Fruit fly (Drosophila melanogaster) whole organism, wandering third instar larva: ENCODE data around the gene CG11674.

Source experiments
- Abd-B ChIP-seq: fragments of >200 bp; optimal IDR thresholded peaks from 2 replicates; lab custom pipeline; 2017; ENCODE audit warnings: missing biosample characterization, missing genetic modification characterization
- CG32264 ChIP-seq: fragments of 200-800 bp; sonication (Bioruptor generic); optimal IDR thresholded peaks from 2 replicates; lab custom pipeline; 2016; ENCODE audit warnings: missing biosample characterization, missing genetic modification characterization
- CG9705 ChIP-seq: fragments of 200-800 bp; sonication (Bioruptor generic); optimal IDR thresholded peaks from 2 replicates; lab custom pipeline; 2018; ENCODE audit warnings: missing biosample characterization, mild to moderate bottlenecking, missing genetic modification characterization
- Dfd ChIP-seq: fragments of >200 bp; optimal IDR thresholded peaks from 2 replicates; lab custom pipeline; 2017; ENCODE audit warnings: missing biosample characterization, missing genetic modification characterization
- GATAd ChIP-seq: sonication (Bioruptor generic); optimal IDR thresholded peaks from 2 replicates; lab custom pipeline; 2016; ENCODE audit warnings: missing biosample characterization, missing genetic modification characterization
- HLH106 ChIP-seq: fragments of 200-800 bp; optimal IDR thresholded peaks from 3 replicates; lab custom pipeline; 2019; ENCODE audit warnings: missing biosample characterization, mild to moderate bottlenecking, missing genetic modification characterization, moderate library complexity
- Hr78 ChIP-seq: fragments of >200 bp; optimal IDR thresholded peaks from 2 replicates; lab custom pipeline; 2017; ENCODE audit warnings: missing biosample characterization, missing genetic modification characterization
- Jra ChIP-seq: sonication (Bioruptor generic); optimal IDR thresholded peaks from 2 replicates; lab custom pipeline; 2016; ENCODE audit warnings: missing biosample characterization, missing genetic modification characterization
- Mio ChIP-seq: sonication (Bioruptor generic); optimal IDR thresholded peaks from 2 replicates; lab custom pipeline; 2016; ENCODE audit warnings: missing biosample characterization, missing genetic modification characterization
- N ChIP-seq: fragments of >200 bp; optimal IDR thresholded peaks from 2 replicates; lab custom pipeline; 2018; ENCODE audit warnings: missing biosample characterization, missing external identifiers, missing genetic modification characterization
- OdsH ChIP-seq: fragments of 200-800 bp; sonication (Bioruptor generic); optimal IDR thresholded peaks from 2 replicates; lab custom pipeline; 2016; ENCODE audit warnings: missing biosample characterization, mild to moderate bottlenecking, missing genetic modification characterization
- Sp1 ChIP-seq: fragments of 200-800 bp; sonication (Bioruptor generic); optimal IDR thresholded peaks from 3 replicates; lab custom pipeline; 2019; ENCODE audit warnings: missing biosample characterization, mild to moderate bottlenecking, missing genetic modification characterization, moderate library complexity
- Vsx2 ChIP-seq: fragments of 200-300, 225-300 bp; sonication (Bioruptor generic); optimal IDR thresholded peaks from 2 replicates; lab custom pipeline; 2018; ENCODE audit warnings: missing biosample characterization, missing genetic modification characterization; ENCODE audit not compliant: partially characterized antibody
- br ChIP-seq: fragments of 200-800 bp; sonication (Bioruptor generic); optimal IDR thresholded peaks from 2 replicates; lab custom pipeline; 2016; ENCODE audit warnings: missing biosample characterization, missing genetic modification characterization
- brk ChIP-seq: fragments of 200-800 bp; sonication (Bioruptor generic); optimal IDR thresholded peaks from 2 replicates; lab custom pipeline; 2016; ENCODE audit warnings: missing biosample characterization, mild to moderate bottlenecking, missing genetic modification characterization
- dl ChIP-seq, 2 experiments: fragments of 175-275, 200-275 bp in 1 of 2; fragments of 200-275 bp in 1 of 2; sonication (Bioruptor generic); optimal IDR thresholded peaks; lab custom pipeline; 2018; ENCODE audit warnings: mild to moderate bottlenecking in 2 of 2, missing biosample characterization in 2 of 2, missing genetic modification characterization in 2 of 2, moderate library complexity in 2 of 2; ENCODE audit not compliant: partially characterized antibody in 2 of 2, insufficient read depth in 1 of 2
- dsf ChIP-seq: sonication (Bioruptor generic); optimal IDR thresholded peaks from 2 replicates; lab custom pipeline; 2016; ENCODE audit warnings: missing biosample characterization, missing genetic modification characterization, borderline replicate concordance
- ey ChIP-seq: fragments of 200-800 bp; sonication (Bioruptor generic); optimal IDR thresholded peaks from 2 replicates; lab custom pipeline; 2016; ENCODE audit warnings: missing biosample characterization, missing genetic modification characterization
- foxo ChIP-seq, 2 experiments: fragments of 200-800 bp; sonication (Bioruptor generic); optimal IDR thresholded peaks; 2 replicates in 1 of 2; 3 replicates in 1 of 2; lab custom pipeline; 2016 to 2017; ENCODE audit warnings: missing biosample characterization in 2 of 2, missing genetic modification characterization in 2 of 2
- fru ChIP-seq: fragments of 200-800 bp; sonication (Bioruptor generic); optimal IDR thresholded peaks from 3 replicates; lab custom pipeline; 2016; ENCODE audit warnings: missing biosample characterization, mild to moderate bottlenecking, missing genetic modification characterization
- h ChIP-seq: fragments of 200-800 bp; sonication (Bioruptor generic); optimal IDR thresholded peaks from 3 replicates; lab custom pipeline; 2016; ENCODE audit warnings: missing biosample characterization, mild to moderate bottlenecking, missing genetic modification characterization
- jim ChIP-seq: fragments of 175-275, 200-325 bp; sonication (Bioruptor generic); optimal IDR thresholded peaks from 2 replicates; lab custom pipeline; 2016; ENCODE audit warnings: missing biosample characterization, mild to moderate bottlenecking, missing genetic modification characterization
- lola ChIP-seq: fragments of >200 bp; optimal IDR thresholded peaks from 2 replicates; lab custom pipeline; 2017; ENCODE audit warnings: missing biosample characterization, missing genetic modification characterization
- pan ChIP-seq: fragments of >200 bp; optimal IDR thresholded peaks from 2 replicates; lab custom pipeline; 2017
- rgr ChIP-seq: fragments of 200-800 bp; sonication (Bioruptor generic); optimal IDR thresholded peaks from 3 replicates; lab custom pipeline; 2016; ENCODE audit warnings: missing biosample characterization, mild to moderate bottlenecking, missing genetic modification characterization
- sv ChIP-seq: fragments of 200-800 bp; sonication (Bioruptor generic); optimal IDR thresholded peaks from 3 replicates; lab custom pipeline; 2016; ENCODE audit warnings: missing biosample characterization, missing genetic modification characterization
- tai ChIP-seq: sonication (Bioruptor generic); optimal IDR thresholded peaks from 2 replicates; lab custom pipeline; 2016; ENCODE audit warnings: missing biosample characterization, missing genetic modification characterization
- woc ChIP-seq: sonication (Bioruptor generic); optimal IDR thresholded peaks from 2 replicates; lab custom pipeline; 2016; ENCODE audit warnings: missing biosample characterization, mild to moderate bottlenecking, missing genetic modification characterization

Gene CG11674

dm6 chrX:14225665-14226064, at the start of gene CG11674:
Gene CG11674, minus strand, starts transcription at chrX:14225879.
- TF ChIP-seq foxo (GFP tag; optimal IDR thresholded peaks at IDR 0.05; lab: Kevin White, UChicago) (no peak), Sp1 (no peak), lola (GFP tag; lab: Kevin White, UChicago) (no peak), pan (lab: Kevin White, UChicago) (no peak), GATAd (GFP tag; lab: Kevin White, UChicago) (no peak), dsf (GFP tag; lab: Kevin White, UChicago) (no peak), Jra (GFP tag; lab: Kevin White, UChicago) (no peak), tai (no peak), brk (no peak), dl (GFP tag; optimal IDR thresholded peaks at IDR 0.05; lab: Kevin White, UChicago; ENCODE audit: insufficient read depth in 1 of 2, partially characterized antibody in 2 of 2) (no peak)

dm6 chrX:14266075-14266474, 40.4 kb upstream of the CG11674 start, which contains the start of the genes CG13404 and na:
Gene CG13404, minus strand, starts transcription at chrX:14266250.
Gene na, plus strand, starts transcription at chrX:14266367.
- TF ChIP-seq Vsx2 (GFP tag; lab: Kevin White, UChicago): no peak
- TF ChIP-seq rgr (GFP tag; lab: Kevin White, UChicago): no peak
- no peak for TF ChIP-seq brk
- TF ChIP-seq pan (lab: Kevin White, UChicago): no peak
- no peak for TF ChIP-seq ey (GFP tag; lab: Kevin White, UChicago)
- TF ChIP-seq N: no peak
- TF ChIP-seq br (GFP tag; lab: Kevin White, UChicago): no peak
- TF ChIP-seq Hr78 (GFP tag; lab: Kevin White, UChicago): no peak
- TF ChIP-seq, all 38 proteins: peak for 0

dm6 chrX:14265149-14265548, 39.5 kb upstream of the CG11674 start:
- TF ChIP-seq ey (GFP tag; lab: Kevin White, UChicago) (no peak), Dfd (peak; percentile 11)

dm6 chrX:14260863-14261262, 35.2 kb upstream of the CG11674 start, which contains the start of the genes CG46317 and Tat:
Gene CG46317, plus strand, starts transcription at chrX:14261223.
Gene Tat, plus strand, starts transcription at chrX:14261223.
- TF ChIP-seq HLH106 (tag; lab: Kevin White, UChicago) (no peak), Dfd (no peak), jim (GFP tag; lab: Kevin White, UChicago) (no peak), CG9705 (GFP tag; lab: Kevin White, UChicago) (no peak), Hr78 (GFP tag; lab: Kevin White, UChicago) (no peak), CG32264 (GFP tag; lab: Kevin White, UChicago) (no peak), Abd-B (GFP tag; lab: Kevin White, UChicago) (no peak), Vsx2 (GFP tag; lab: Kevin White, UChicago) (no peak), foxo (GFP tag; optimal IDR thresholded peaks at IDR 0.05; lab: Kevin White, UChicago) (no peak), br (GFP tag; lab: Kevin White, UChicago) (no peak), pan (lab: Kevin White, UChicago) (no peak), Mio (GFP tag; lab: Kevin White, UChicago) (no peak), lola (GFP tag; lab: Kevin White, UChicago) (no peak), fru (GFP tag; lab: Kevin White, UChicago) (no peak), OdsH (no peak), h (GFP tag; lab: Kevin White, UChicago) (no peak), dsf (GFP tag; lab: Kevin White, UChicago) (no peak), dl (GFP tag; optimal IDR thresholded peaks at IDR 0.05; lab: Kevin White, UChicago; ENCODE audit: insufficient read depth in 1 of 2, partially characterized antibody in 2 of 2) (no peak)

dm6 chrX:14247035-14247786, 21.5 kb upstream of the CG11674 start, which contains the start of gene mud:
Gene mud, plus strand, starts transcription at chrX:14247732.
- TF ChIP-seq sv (GFP tag; lab: Kevin White, UChicago) (no peak), HLH106 (tag; lab: Kevin White, UChicago) (peak; percentile 14), foxo (GFP tag; optimal IDR thresholded peaks at IDR 0.05; lab: Kevin White, UChicago) (peak in 1 of 2 experiments; percentile 14), woc (peak; percentile 14)
